Worm (Caenorhabditis elegans): Measurements from ENCODE around the gene wbp-11.

Gene wbp-11

DNA sequence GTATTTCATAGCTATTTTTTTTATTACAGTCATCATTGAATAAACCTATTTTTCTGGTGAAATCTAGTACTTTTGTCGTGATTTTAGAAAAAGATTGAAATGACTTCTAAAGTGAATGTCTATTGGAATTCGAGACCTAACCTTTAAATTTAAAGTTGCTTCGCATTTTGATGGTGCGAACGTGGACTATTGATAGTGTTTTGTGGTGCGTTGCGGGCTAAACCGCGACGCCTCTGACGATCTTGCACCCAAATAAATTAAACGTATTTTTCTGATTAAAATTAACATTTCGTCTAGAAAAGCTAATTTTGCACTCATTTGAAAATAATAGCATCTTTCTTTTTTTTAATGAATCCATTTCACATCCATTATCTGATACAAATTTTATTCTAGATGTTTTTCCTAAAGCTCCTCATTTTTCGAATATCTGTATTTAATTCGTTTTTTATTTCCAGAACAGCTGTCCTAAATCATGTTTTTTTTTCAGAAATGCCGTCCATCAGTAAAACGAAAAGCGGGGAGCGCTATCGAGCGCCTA, at the start of gene wbp-11:
Gene wbp-11 (plus strand): TSS at position 488 of the 538 bp plus-strand sequence.
- no peak for TF ChIP-seq flt-1 (GFP tag; IDR thresholded peaks at IDR 0.05)
- TF ChIP-seq ref-1 (GFP tag; conservative IDR thresholded peaks at IDR 0.05): no peak
- TF ChIP-seq ztf-29 (GFP tag; IDR thresholded peaks at IDR 0.05): no peak
- TF ChIP-seq cog-1 (tag; optimal IDR thresholded peaks at IDR 0.05): no peak
- TF ChIP-seq med-1 (GFP tag; optimal IDR thresholded peaks at IDR 0.05; ENCODE audit: insufficient read depth): no peak
- TF ChIP-seq tab-1 (GFP tag; IDR thresholded peaks at IDR 0.05): no peak
- no peak for TF ChIP-seq klf-2 (GFP tag; conservative IDR thresholded peaks at IDR 0.05)
- no peak for TF ChIP-seq ztf-23 (GFP tag; IDR thresholded peaks at IDR 0.05)
- TF ChIP-seq T22C8.4 (GFP tag; IDR thresholded peaks at IDR 0.05): no peak

ce11 chrII:10127389-10127788, 45.3 kb upstream of the wbp-11 start, which contains the start of gene F27E5.8:
F27E5.8 (minus strand) TSS chrII:10127489.
- TF ChIP-seq med-1 (GFP tag; optimal IDR thresholded peaks at IDR 0.05; ENCODE audit: insufficient read depth): no peak
- TF ChIP-seq ztf-23 (GFP tag; IDR thresholded peaks at IDR 0.05): no peak
- TF ChIP-seq flt-1 (GFP tag; IDR thresholded peaks at IDR 0.05): no peak
- no peak for TF ChIP-seq T22C8.4 (GFP tag; IDR thresholded peaks at IDR 0.05)
- no peak for TF ChIP-seq klf-2 (GFP tag; conservative IDR thresholded peaks at IDR 0.05)
- TF ChIP-seq tab-1 (GFP tag; IDR thresholded peaks at IDR 0.05): no peak
- TF ChIP-seq ref-1 (GFP tag; conservative IDR thresholded peaks at IDR 0.05): no peak
- TF ChIP-seq ztf-29 (GFP tag; IDR thresholded peaks at IDR 0.05): no peak
- no peak for TF ChIP-seq cog-1 (tag; optimal IDR thresholded peaks at IDR 0.05)

DNA sequence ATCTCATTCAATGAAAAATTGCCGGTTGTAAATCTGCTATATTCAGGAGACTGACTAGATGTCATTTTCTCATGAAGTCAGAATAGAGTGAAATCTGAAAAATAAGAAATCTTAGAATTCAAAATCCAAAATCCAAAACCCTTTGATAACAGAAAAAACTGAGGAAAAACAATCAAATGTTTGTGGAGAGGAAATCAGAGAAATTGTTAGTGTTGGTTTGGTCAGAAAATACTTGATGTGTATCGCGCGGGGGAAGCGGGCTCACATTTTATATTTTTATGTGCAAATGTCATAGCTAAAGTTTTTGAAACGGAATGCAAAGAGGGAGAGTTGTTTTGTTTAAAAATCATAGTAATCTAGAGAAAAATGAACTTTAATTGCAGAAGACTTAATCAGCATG, 41.0 kb upstream of the wbp-11 start, which contains the start of gene F27E5.5:
Gene F27E5.5 (minus strand): TSS at position 101 of the 400 bp plus-strand sequence.
- TF ChIP-seq cog-1 (tag; optimal IDR thresholded peaks at IDR 0.05): no peak
- no peak for TF ChIP-seq T22C8.4 (GFP tag; IDR thresholded peaks at IDR 0.05)
- no peak for TF ChIP-seq klf-2 (GFP tag; conservative IDR thresholded peaks at IDR 0.05)
- TF ChIP-seq ztf-29 (GFP tag; IDR thresholded peaks at IDR 0.05): no peak
- TF ChIP-seq med-1 (GFP tag; optimal IDR thresholded peaks at IDR 0.05; ENCODE audit: insufficient read depth): no peak
- no peak for TF ChIP-seq tab-1 (GFP tag; IDR thresholded peaks at IDR 0.05)
- no peak for TF ChIP-seq ztf-23 (GFP tag; IDR thresholded peaks at IDR 0.05)
- TF ChIP-seq flt-1 (GFP tag; IDR thresholded peaks at IDR 0.05): no peak
- no peak for TF ChIP-seq ref-1 (GFP tag; conservative IDR thresholded peaks at IDR 0.05)

DNA sequence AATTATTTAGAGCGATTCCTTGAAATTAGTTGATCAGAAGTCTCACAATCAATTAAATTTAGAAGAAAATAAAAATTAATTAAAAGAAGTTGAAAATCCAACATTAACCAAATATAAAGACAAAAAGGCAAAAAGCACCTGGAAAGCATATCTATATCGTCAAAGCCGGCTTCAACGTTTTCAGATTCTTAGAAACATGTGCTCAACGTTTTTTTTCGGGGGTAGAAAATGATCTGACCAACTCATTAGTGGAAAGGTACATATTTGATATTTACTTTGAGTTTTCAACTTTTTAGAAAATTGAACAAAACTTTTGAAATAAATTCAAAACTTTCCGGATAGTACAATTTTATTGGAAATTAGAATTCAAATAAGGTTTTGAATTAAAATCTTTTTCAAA, 39.9 kb upstream of the wbp-11 start:
- no peak for TF ChIP-seq med-1 (GFP tag; optimal IDR thresholded peaks at IDR 0.05; ENCODE audit: insufficient read depth)
- TF ChIP-seq klf-2 (GFP tag; conservative IDR thresholded peaks at IDR 0.05): no peak
- no peak for TF ChIP-seq T22C8.4 (GFP tag; IDR thresholded peaks at IDR 0.05)
- no peak for TF ChIP-seq ztf-29 (GFP tag; IDR thresholded peaks at IDR 0.05)
- no peak for TF ChIP-seq tab-1 (GFP tag; IDR thresholded peaks at IDR 0.05)
- TF ChIP-seq flt-1 (GFP tag; IDR thresholded peaks at IDR 0.05): no peak

DNA sequence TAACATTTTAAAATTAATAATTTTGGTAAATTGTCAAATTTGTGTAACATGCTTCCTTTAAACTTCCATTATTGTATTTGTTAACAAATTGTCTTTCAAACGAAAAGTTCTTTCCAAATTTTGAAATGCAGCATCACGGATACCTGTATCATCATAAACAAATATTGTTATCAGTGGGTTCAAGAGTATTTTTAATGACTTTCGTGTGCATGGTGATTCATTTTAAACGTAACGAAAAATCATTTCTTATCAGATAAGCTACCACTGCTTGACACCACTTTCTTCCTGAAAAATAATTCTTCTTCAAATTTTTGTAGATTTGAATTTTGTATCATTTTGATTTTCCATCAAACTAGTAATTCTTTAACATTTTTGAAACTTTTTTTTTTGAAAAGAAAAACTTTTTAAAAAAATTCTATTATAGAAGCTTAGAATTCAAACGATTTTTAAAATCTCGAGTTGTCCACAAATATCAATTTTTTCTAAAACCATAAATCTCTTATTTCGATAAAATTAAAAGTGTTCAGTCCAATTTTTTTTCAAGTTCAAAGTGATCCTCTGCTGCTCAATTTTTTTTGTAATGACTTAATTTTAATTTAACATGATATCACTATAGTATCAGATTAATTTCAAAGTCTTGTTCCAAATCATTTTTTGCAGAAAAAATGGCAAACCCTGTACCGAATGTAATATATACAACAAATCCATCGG, 38.3 kb upstream of the wbp-11 start, which contains the start of gene F27E5.9:
Gene F27E5.9 (plus strand): TSS at position 661 of the 711 bp plus-strand sequence.
- no peak for TF ChIP-seq flt-1 (GFP tag; IDR thresholded peaks at IDR 0.05)
- TF ChIP-seq klf-2 (GFP tag; conservative IDR thresholded peaks at IDR 0.05): no peak
- TF ChIP-seq ztf-29 (GFP tag; IDR thresholded peaks at IDR 0.05): no peak
- TF ChIP-seq cog-1 (tag; optimal IDR thresholded peaks at IDR 0.05): no peak
- no peak for TF ChIP-seq ztf-23 (GFP tag; IDR thresholded peaks at IDR 0.05)
- no peak for TF ChIP-seq med-1 (GFP tag; optimal IDR thresholded peaks at IDR 0.05; ENCODE audit: insufficient read depth)

DNA sequence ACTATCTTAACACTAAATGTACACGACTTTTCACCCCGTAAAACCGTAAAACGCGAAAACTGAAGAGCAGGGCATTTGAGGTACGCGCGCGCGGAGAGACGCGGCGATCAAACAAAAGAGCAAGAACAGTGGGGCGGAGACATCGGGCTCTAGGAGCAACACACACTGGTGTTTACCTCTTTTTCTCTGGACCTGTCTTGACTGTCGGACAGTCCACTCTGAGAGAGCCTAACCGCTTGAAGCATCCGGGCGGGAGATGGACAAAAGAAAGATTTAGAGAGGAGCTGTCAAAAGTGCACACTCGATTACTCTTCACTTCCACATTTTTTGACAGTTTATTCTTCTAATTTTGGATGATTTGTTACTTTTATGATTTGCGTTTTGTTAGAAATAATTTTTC, 36.0 kb upstream of the wbp-11 start:
- TF ChIP-seq flt-1 (GFP tag; IDR thresholded peaks at IDR 0.05) (no peak), klf-2 (GFP tag; conservative IDR thresholded peaks at IDR 0.05) (no peak), ref-1 (GFP tag; conservative IDR thresholded peaks at IDR 0.05) (no peak), tab-1 (GFP tag; IDR thresholded peaks at IDR 0.05) (no peak), med-1 (GFP tag; optimal IDR thresholded peaks at IDR 0.05; ENCODE audit: insufficient read depth) (no peak), T22C8.4 (GFP tag; IDR thresholded peaks at IDR 0.05) (no peak)

DNA sequence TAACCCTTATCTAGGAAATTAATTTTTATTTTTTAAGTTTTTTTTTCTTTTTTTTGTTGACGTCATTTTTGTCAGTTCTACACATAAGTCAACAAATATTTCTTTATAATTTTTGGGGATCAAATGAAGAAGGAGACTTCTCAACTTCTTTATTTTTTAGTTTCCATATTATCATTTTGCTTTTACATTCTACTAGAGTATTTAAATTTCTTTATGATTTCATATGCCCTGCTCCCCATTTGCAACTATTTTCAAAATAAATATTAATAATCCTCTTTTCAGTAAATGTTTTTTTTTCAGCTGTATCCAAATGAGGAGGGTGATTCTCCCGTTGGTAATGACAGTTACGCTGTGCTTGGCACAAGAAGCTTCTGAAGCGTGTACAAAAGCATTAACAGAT, 35.4 kb upstream of the wbp-11 start, which contains the start of gene phg-1:
Gene phg-1 (plus strand): TSS at position 301 of the 400 bp plus-strand sequence.
- TF ChIP-seq klf-2 (GFP tag; conservative IDR thresholded peaks at IDR 0.05) (no peak), flt-1 (GFP tag; IDR thresholded peaks at IDR 0.05) (no peak), cog-1 (tag; optimal IDR thresholded peaks at IDR 0.05) (no peak), ref-1 (GFP tag; conservative IDR thresholded peaks at IDR 0.05) (no peak), T22C8.4 (GFP tag; IDR thresholded peaks at IDR 0.05) (no peak), ztf-23 (GFP tag; IDR thresholded peaks at IDR 0.05) (no peak)

ce11 chrII:10139177-10139640, 33.5 kb upstream of the wbp-11 start, which contains the start of gene asah-2:
asah-2 (plus strand) TSS chrII:10139590.
- TF ChIP-seq ztf-23 (GFP tag; IDR thresholded peaks at IDR 0.05) (no peak), med-1 (GFP tag; optimal IDR thresholded peaks at IDR 0.05; ENCODE audit: insufficient read depth) (no peak), flt-1 (GFP tag; IDR thresholded peaks at IDR 0.05) (no peak), klf-2 (GFP tag; conservative IDR thresholded peaks at IDR 0.05) (no peak), tab-1 (GFP tag; IDR thresholded peaks at IDR 0.05) (no peak), T22C8.4 (GFP tag; IDR thresholded peaks at IDR 0.05) (no peak), ztf-29 (GFP tag; IDR thresholded peaks at IDR 0.05) (no peak), ref-1 (GFP tag; conservative IDR thresholded peaks at IDR 0.05) (no peak)

- no peak for TF ChIP-seq flt-1 (GFP tag; IDR thresholded peaks at IDR 0.05)
Observed at ce11 chrII:10144092-10144491, 28.6 kb upstream of the wbp-11 start, which contains the start of gene F27E5.3. F27E5.3 (minus strand) TSS chrII:10144192.

ce11 chrII:10146488-10146887, 26.2 kb upstream of the wbp-11 start, which contains the start of gene pax-3:
pax-3 (plus strand) TSS chrII:10146570.
- TF ChIP-seq ztf-29 (GFP tag; IDR thresholded peaks at IDR 0.05) (no peak), T22C8.4 (GFP tag; IDR thresholded peaks at IDR 0.05) (no peak), klf-2 (GFP tag; conservative IDR thresholded peaks at IDR 0.05) (no peak), ztf-23 (GFP tag; IDR thresholded peaks at IDR 0.05) (no peak), cog-1 (tag; optimal IDR thresholded peaks at IDR 0.05) (no peak)

Measured in whole organism, midembryonic.